Worm (Caenorhabditis elegans): ENCODE results near the gene C54E4.1.

Gene C54E4.1

DNA sequence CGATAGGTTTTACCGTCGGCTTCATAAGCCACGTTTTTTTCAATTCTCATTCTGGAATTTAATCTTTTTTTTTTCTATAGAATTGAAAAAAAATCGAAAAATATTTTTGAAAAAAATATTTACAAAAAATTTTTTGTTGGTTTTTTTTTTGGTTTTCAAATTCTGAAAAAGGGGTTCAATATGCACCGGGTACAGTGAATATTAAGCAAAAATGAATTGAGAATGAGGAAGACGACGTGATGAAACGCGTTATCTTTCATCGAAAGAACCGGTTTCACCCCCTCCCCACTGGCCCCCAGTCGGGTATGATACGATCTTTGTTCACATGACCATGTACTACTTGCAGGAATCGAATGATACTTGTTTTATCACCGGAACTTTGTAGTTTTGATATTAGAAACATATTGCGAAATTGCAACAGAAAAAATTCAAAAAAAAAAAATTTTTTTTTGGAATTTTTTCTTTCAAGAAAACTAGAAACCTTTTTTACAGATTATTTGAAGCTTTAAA, 26.1 kb upstream of the C54E4.1 start, which contains the start of gene C54E4.5:
Gene C54E4.5, minus strand, starts transcription at position 51 of the 510 bp plus-strand sequence.
- TF ChIP-seq K11D2.4 (GFP tag; IDR thresholded peaks at IDR 0.05) (no peak), cebp-1 (GFP tag; IDR thresholded peaks at IDR 0.05) (peak; percentile 49; the same call in 1 of the 2 replicates), cebp-1 (tag; optimal IDR thresholded peaks at IDR 0.05) (peak; percentile 84), lsl-1 (GFP tag; optimal IDR thresholded peaks at IDR 0.05) (no peak), rec-8 (tag; optimal IDR thresholded peaks at IDR 0.05) (no peak), F57C9.4 (tag; optimal IDR thresholded peaks at IDR 0.05) (no peak)

DNA sequence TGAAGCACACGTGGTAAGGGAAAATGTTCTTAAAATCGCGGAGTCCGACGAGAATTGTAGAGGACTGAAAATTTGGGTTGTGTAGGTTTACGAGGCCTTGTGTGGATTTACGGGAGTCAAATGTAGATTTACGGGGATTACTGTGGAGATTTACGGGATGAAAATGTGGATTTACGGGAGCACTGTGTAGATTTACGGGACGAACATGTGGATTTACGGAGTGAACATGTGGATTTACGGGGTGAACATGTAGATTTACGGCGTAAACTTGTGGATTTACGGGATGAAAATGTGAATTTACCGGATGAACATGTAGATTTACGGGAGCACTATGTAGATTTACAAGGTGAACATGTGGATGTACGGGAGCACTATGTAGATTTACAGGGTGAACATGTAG, 19.2 kb upstream of the C54E4.1 start:
- TF ChIP-seq F49E8.2 (tag; optimal IDR thresholded peaks at IDR 0.05; ENCODE audit: insufficient read depth): no peak
- no peak for TF ChIP-seq ceh-27 (GFP tag; optimal IDR thresholded peaks at IDR 0.05)
- TF ChIP-seq Y67H2A.10 (GFP tag; conservative IDR thresholded peaks at IDR 0.05): no peak
- TF ChIP-seq sea-2 (GFP tag; IDR thresholded peaks at IDR 0.05): no peak
- no peak for TF ChIP-seq T26A5.8 (tag; optimal IDR thresholded peaks at IDR 0.05)
- no peak for TF ChIP-seq F52B5.7 (tag; optimal IDR thresholded peaks at IDR 0.05)
- TF ChIP-seq snpc-1.1 (tag; optimal IDR thresholded peaks at IDR 0.05; ENCODE audit: insufficient read depth): no peak
- no peak for TF ChIP-seq hmg-20 (GFP tag; IDR thresholded peaks at IDR 0.05)
- TF ChIP-seq nhr-179 (tag; optimal IDR thresholded peaks at IDR 0.05): no peak
- no peak for TF ChIP-seq hrde-1 (tag; optimal IDR thresholded peaks at IDR 0.05; ENCODE audit: borderline replicate concordance)
- no peak for TF ChIP-seq ekl-4 (GFP tag; IDR thresholded peaks at IDR 0.05)

- no peak for TF ChIP-seq lin-26 (GFP tag; IDR thresholded peaks at IDR 0.05)
- TF ChIP-seq ZK185.1 (tag; optimal IDR thresholded peaks at IDR 0.05; ENCODE audit: poor library complexity, severe bottlenecking): no peak
- no peak for TF ChIP-seq atf-7 (tag; optimal IDR thresholded peaks at IDR 0.05)
- no peak for TF ChIP-seq hmg-1.2 (GFP tag; IDR thresholded peaks at IDR 0.05)
- TF ChIP-seq zim-3 (tag; optimal IDR thresholded peaks at IDR 0.05): no peak
- no peak for TF ChIP-seq sea-2 (GFP tag; IDR thresholded peaks at IDR 0.05)
- no peak for TF ChIP-seq F55B11.4 (tag; optimal IDR thresholded peaks at IDR 0.05; ENCODE audit: borderline replicate concordance, insufficient read depth)
- TF ChIP-seq Y79H2A.3 (GFP tag; conservative IDR thresholded peaks at IDR 0.05): no peak
- no peak for TF ChIP-seq ceh-79 (tag; optimal IDR thresholded peaks at IDR 0.05)
- TF ChIP-seq madf-8 (GFP tag; conservative IDR thresholded peaks at IDR 0.05): no peak
- no peak for TF ChIP-seq tlf-1 (GFP tag; optimal IDR thresholded peaks at IDR 0.05)
- TF ChIP-seq C06A6.2 (GFP tag; conservative IDR thresholded peaks at IDR 0.05): no peak
- TF ChIP-seq dpff-1 (tag; optimal IDR thresholded peaks at IDR 0.05): no peak
Observed at ce11 chrIV:2159069-2159468, 16.3 kb upstream of the C54E4.1 start, which contains the start of gene gcy-37. Gene gcy-37 (minus strand): TSS chrIV:2159169.

DNA sequence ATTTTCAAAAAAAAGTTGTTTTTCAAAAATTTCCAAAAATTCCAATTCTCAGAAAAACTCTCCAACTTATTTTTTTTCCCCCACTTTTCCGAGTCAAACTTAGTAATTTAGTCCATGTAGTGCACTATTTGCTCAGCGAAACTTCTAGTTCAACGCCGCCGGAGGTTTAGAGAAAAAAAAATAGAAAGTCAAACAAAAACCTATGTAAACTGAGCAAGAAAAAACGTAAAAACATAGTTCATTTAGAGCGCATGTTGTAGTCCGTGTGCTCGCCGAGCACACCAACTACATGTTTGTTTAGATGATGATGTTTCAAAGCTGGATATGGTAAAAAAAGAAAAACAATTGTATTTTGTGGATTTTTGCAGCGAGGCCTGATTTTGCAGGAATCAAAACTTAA, 13.1 kb upstream of the C54E4.1 start:
- TF ChIP-seq lin-40 (tag; optimal IDR thresholded peaks at IDR 0.05) (no peak), chd-7 (tag; optimal IDR thresholded peaks at IDR 0.05) (no peak), ztf-22 (GFP tag; optimal IDR thresholded peaks at IDR 0.05) (no peak), ztf-26 (tag; optimal IDR thresholded peaks at IDR 0.05) (no peak), Y56A3A.18 (GFP tag; IDR thresholded peaks at IDR 0.05) (no peak), cebp-1 (GFP tag; IDR thresholded peaks at IDR 0.05) (no peak), cebp-1 (tag; optimal IDR thresholded peaks at IDR 0.05) (no peak), hsf-1 (GFP tag; IDR thresholded peaks at IDR 0.05) (no peak)
